Fruit fly (Drosophila melanogaster) whole organism, embryonic: Measurements from ENCODE around the gene CG32459.

Experiments used
- ATbp ChIP-seq: fragments of 200-800 bp; sonication (Bioruptor generic); optimal IDR thresholded peaks from 2 replicates; lab custom pipeline; 2017; ENCODE audit warnings: missing biosample characterization, mild to moderate bottlenecking, missing genetic modification characterization, missing genetic modification reagents
- Awh ChIP-seq: fragments of 200-800 bp; sonication (Bioruptor generic); IDR thresholded peaks from 2 replicates; pipeline ENCODE4, ENCODE4 v1.3.6; 2022; ENCODE audit warnings: missing biosample characterization, missing genetic modification characterization
- B-H1 ChIP-seq: fragments of 200-800 bp; sonication (Bioruptor generic); IDR thresholded peaks from 3 replicates; pipeline ENCODE4 v1.3.6; 2022; ENCODE audit warnings: missing biosample characterization, missing genetic modification characterization
- C15 ChIP-seq: fragments of 200-800 bp; sonication (Bioruptor generic); IDR thresholded peaks from 3 replicates; pipeline ENCODE4 v1.3.6; 2022; ENCODE audit warnings: missing biosample characterization, missing genetic modification characterization
- CG10147 ChIP-seq: fragments of 200-800 bp; sonication (Bioruptor generic); optimal IDR thresholded peaks from 2 replicates; lab custom pipeline; 2019; ENCODE audit warnings: missing biosample characterization, mild to moderate bottlenecking, missing genetic modification characterization, moderate library complexity
- CG10565 ChIP-seq: fragments of 200-800 bp; sonication (Bioruptor generic); optimal IDR thresholded peaks from 3 replicates; lab custom pipeline; 2016; ENCODE audit warnings: missing biosample characterization, mild to moderate bottlenecking, missing genetic modification characterization
- CG10979 ChIP-seq: fragments of 200-800 bp; sonication (Bioruptor generic); optimal IDR thresholded peaks from 2 replicates; lab custom pipeline; 2018; ENCODE audit warnings: missing biosample characterization, mild to moderate bottlenecking, missing genetic modification characterization, moderate library complexity
- CG11695 ChIP-seq: fragments of 200-800 bp; sonication (Bioruptor generic); IDR thresholded peaks from 3 replicates; pipeline ENCODE4 v1.3.6; 2022; ENCODE audit warnings: missing biosample characterization, missing genetic modification characterization
- CG12071 ChIP-seq: fragments of 200-800 bp; sonication (Bioruptor generic); optimal IDR thresholded peaks from 3 replicates; lab custom pipeline; 2018; ENCODE audit warnings: missing biosample characterization, mild to moderate bottlenecking, missing genetic modification characterization
- CG14014 ChIP-seq: fragments of 200-800 bp; sonication (Bioruptor generic); IDR thresholded peaks from 2 replicates; pipeline ENCODE4 v1.3.6; 2022; ENCODE audit warnings: missing biosample characterization, missing genetic modification characterization
- CG15479 ChIP-seq: fragments of 200-800 bp; sonication (Bioruptor generic); optimal IDR thresholded peaks from 3 replicates; lab custom pipeline; 2019; ENCODE audit warnings: missing biosample characterization, mild to moderate bottlenecking, missing genetic modification characterization, moderate library complexity
- CG15514 ChIP-seq: fragments of 200-800 bp; sonication (Bioruptor generic); optimal IDR thresholded peaks from 3 replicates; lab custom pipeline; 2017; ENCODE audit warnings: missing biosample characterization, missing genetic modification characterization, mild to moderate bottlenecking, moderate library complexity, missing genetic modification reagents
- CG17361 ChIP-seq: fragments of 200-800 bp; sonication (Bioruptor generic); IDR thresholded peaks from 3 replicates; pipeline ENCODE4 v1.3.6; 2022; ENCODE audit warnings: missing biosample characterization, missing genetic modification characterization
- CG1792 ChIP-seq: fragments of 200-800 bp; sonication (Bioruptor generic); optimal IDR thresholded peaks from 2 replicates; lab custom pipeline; 2016; ENCODE audit warnings: missing biosample characterization, missing genetic modification characterization
- CG2202 ChIP-seq: fragments of 200-800 bp; sonication (Bioruptor generic); optimal IDR thresholded peaks from 2 replicates; lab custom pipeline; 2018; ENCODE audit warnings: missing biosample characterization, mild to moderate bottlenecking, missing genetic modification characterization
- CG3065 ChIP-seq: fragments of 200-800 bp; sonication (Bioruptor generic); optimal IDR thresholded peaks from 2 replicates; lab custom pipeline; 2016; ENCODE audit warnings: missing biosample characterization, missing genetic modification characterization
- CG31224 ChIP-seq: fragments of 200-800 bp; sonication (Bioruptor generic); IDR thresholded peaks from 2 replicates; pipeline ENCODE4 v1.3.6; 2022; ENCODE audit warnings: missing biosample characterization, missing genetic modification characterization
- CG3847 ChIP-seq: fragments of 200-800 bp; sonication (Bioruptor generic); IDR thresholded peaks from 2 replicates; pipeline ENCODE4 v1.3.6; 2022; ENCODE audit warnings: missing biosample characterization, missing genetic modification characterization
- E2f2 ChIP-seq: fragments of 200-800 bp; sonication (Bioruptor generic); IDR thresholded peaks from 2 replicates; pipeline ENCODE4 v1.3.6; 2022; ENCODE audit warnings: missing biosample characterization, missing genetic modification characterization
- HLH54F ChIP-seq: fragments of 200-800 bp; sonication (Bioruptor generic); optimal IDR thresholded peaks from 3 replicates; lab custom pipeline; 2016; ENCODE audit warnings: missing biosample characterization, missing genetic modification characterization
- Hr51 ChIP-seq, 2 experiments: fragments of 200-800 bp; sonication (Bioruptor generic); optimal IDR thresholded peaks; 2 replicates in 1 of 2; 3 replicates in 1 of 2; lab custom pipeline; 2016 to 2018; ENCODE audit warnings: missing biosample characterization in 2 of 2, missing genetic modification characterization in 2 of 2, mild to moderate bottlenecking in 1 of 2, moderate library complexity in 1 of 2
- Opbp ChIP-seq: fragments of 200-800 bp; sonication (Bioruptor generic); IDR thresholded peaks from 3 replicates; pipeline ENCODE4 v1.3.6; 2022; ENCODE audit warnings: missing biosample characterization, missing genetic modification characterization; ENCODE audit not compliant: partially characterized antibody
- Ravus ChIP-seq: fragments of 200-800 bp; sonication (Bioruptor generic); IDR thresholded peaks from 2 replicates; pipeline ENCODE4 v1.3.6; 2022; ENCODE audit warnings: missing biosample characterization, missing genetic modification characterization
- Ssrp ChIP-seq: fragments of 200-800 bp; sonication (Bioruptor generic); optimal IDR thresholded peaks from 2 replicates; lab custom pipeline; 2018; ENCODE audit warnings: missing biosample characterization, mild to moderate bottlenecking, missing genetic modification characterization, moderate library complexity
- Stat92E ChIP-seq, 3 experiments: fragments of >200 bp in 2 of 3; fragments of 200-800 bp in 1 of 3; sonication (Bioruptor generic) in 1 of 3; optimal IDR thresholded peaks; 2 replicates each; lab custom pipeline; 2017 to 2019; ENCODE audit warnings: missing biosample characterization in 3 of 3, missing genetic modification characterization in 3 of 3, mild to moderate bottlenecking in 1 of 3, moderate library complexity in 1 of 3
- YL-1 ChIP-seq: fragments of 200-800 bp; sonication (Bioruptor generic); optimal IDR thresholded peaks from 3 replicates; lab custom pipeline; 2017; ENCODE audit warnings: missing biosample characterization, mild to moderate bottlenecking, missing genetic modification characterization
- ato ChIP-seq: fragments of 200-800 bp; sonication (Bioruptor generic); IDR thresholded peaks from 2 replicates; pipeline ENCODE4 v1.3.6; 2022; ENCODE audit warnings: missing biosample characterization, missing genetic modification characterization; ENCODE audit not compliant: partially characterized antibody
- bbx ChIP-seq: fragments of 200-800 bp; sonication (Bioruptor generic); IDR thresholded peaks from 2 replicates; pipeline ENCODE4 v1.3.6; 2022; ENCODE audit warnings: missing biosample characterization, missing genetic modification characterization; ENCODE audit not compliant: partially characterized antibody
- chn ChIP-seq: fragments of 200-800 bp; sonication (Bioruptor generic); optimal IDR thresholded peaks from 2 replicates; lab custom pipeline; 2016; ENCODE audit warnings: missing biosample characterization, missing genetic modification characterization
- da ChIP-seq: fragments of 200-800 bp; sonication (Bioruptor generic); optimal IDR thresholded peaks from 2 replicates; lab custom pipeline; 2016; ENCODE audit warnings: missing biosample characterization, missing genetic modification characterization
- emc ChIP-seq: fragments of 200-800 bp; sonication (Bioruptor generic); optimal IDR thresholded peaks from 2 replicates; lab custom pipeline; 2016; ENCODE audit warnings: missing biosample characterization, missing genetic modification characterization
- ems ChIP-seq: fragments of 200-800 bp; sonication (Bioruptor generic); optimal IDR thresholded peaks from 3 replicates; lab custom pipeline; 2016; ENCODE audit warnings: missing biosample characterization, missing genetic modification characterization
- fd102C ChIP-seq: fragments of 200-800 bp; sonication (Bioruptor generic); optimal IDR thresholded peaks from 2 replicates; lab custom pipeline; 2018; ENCODE audit warnings: missing biosample characterization, mild to moderate bottlenecking, missing genetic modification characterization, moderate library complexity
- fru ChIP-seq: fragments of >200 bp; optimal IDR thresholded peaks from 2 replicates; lab custom pipeline; 2017
- gro ChIP-seq: fragments of 200-800 bp; sonication (Bioruptor generic); optimal IDR thresholded peaks from 2 replicates; lab custom pipeline; 2016; ENCODE audit warnings: missing biosample characterization, missing genetic modification characterization
- hbn ChIP-seq: fragments of 200-800 bp; sonication (Bioruptor generic); IDR thresholded peaks from 2 replicates; pipeline ENCODE4 v1.3.6; 2022; ENCODE audit warnings: missing biosample characterization, missing genetic modification characterization; ENCODE audit not compliant: partially characterized antibody
- kni ChIP-seq: fragments of 200-800 bp; sonication (Bioruptor generic); optimal IDR thresholded peaks from 3 replicates; lab custom pipeline; 2017; ENCODE audit warnings: mild to moderate bottlenecking, missing biosample characterization, missing genetic modification reagents, missing genetic modification characterization
- lilli ChIP-seq: fragments of 200-800 bp; sonication (Bioruptor generic); optimal IDR thresholded peaks from 3 replicates; lab custom pipeline; 2016; ENCODE audit warnings: missing biosample characterization, missing genetic modification characterization
- nerfin-1 ChIP-seq: fragments of 200-800 bp; sonication (Bioruptor generic); optimal IDR thresholded peaks from 3 replicates; lab custom pipeline; 2019; ENCODE audit warnings: missing biosample characterization, mild to moderate bottlenecking, missing genetic modification characterization, moderate library complexity
- pfk ChIP-seq: fragments of 200-800 bp; sonication (Bioruptor generic); optimal IDR thresholded peaks from 2 replicates; lab custom pipeline; 2018; ENCODE audit warnings: missing biosample characterization, mild to moderate bottlenecking, missing genetic modification characterization, moderate library complexity
- phol ChIP-seq: fragments of 200-800 bp; sonication (Bioruptor generic); optimal IDR thresholded peaks from 3 replicates; lab custom pipeline; 2018; ENCODE audit warnings: missing biosample characterization, mild to moderate bottlenecking, missing genetic modification characterization, moderate library complexity
- repo ChIP-seq: fragments of 200-800 bp; sonication (Bioruptor generic); optimal IDR thresholded peaks from 2 replicates; lab custom pipeline; 2016; ENCODE audit warnings: missing biosample characterization, missing genetic modification characterization
- sisA ChIP-seq: fragments of 200-800 bp; sonication (Bioruptor generic); IDR thresholded peaks from 2 replicates; pipeline ENCODE4 v1.3.6; 2022; ENCODE audit warnings: missing biosample characterization, missing genetic modification characterization
- tll ChIP-seq, 2 experiments: fragments of 200-800 bp in 1 of 2; fragments of >200 bp in 1 of 2; sonication (Bioruptor generic) in 1 of 2; optimal IDR thresholded peaks; 2 replicates each; lab custom pipeline; 2017 to 2019; ENCODE audit warnings: missing biosample characterization in 2 of 2, missing genetic modification characterization in 2 of 2, mild to moderate bottlenecking in 1 of 2, moderate library complexity in 1 of 2
- trh ChIP-seq: fragments of 200-800 bp; sonication (Bioruptor generic); optimal IDR thresholded peaks from 2 replicates; lab custom pipeline; 2016; ENCODE audit warnings: missing biosample characterization, missing genetic modification characterization
- ttk ChIP-seq: fragments of 200-800 bp; sonication (Bioruptor generic); IDR thresholded peaks from 2 replicates; pipeline ENCODE4 v2.1.2; 2022; ENCODE audit warnings: missing biosample characterization, missing genetic modification characterization
- zfh1 ChIP-seq: fragments of 200-800 bp; sonication (Bioruptor generic); IDR thresholded peaks from 3 replicates; pipeline ENCODE4 v1.3.6; 2022; ENCODE audit warnings: missing biosample characterization, missing genetic modification characterization
- zfh2 ChIP-seq: fragments of 200-800 bp; sonication (Bioruptor generic); optimal IDR thresholded peaks from 2 replicates; lab custom pipeline; 2016; ENCODE audit warnings: missing biosample characterization, missing genetic modification characterization

CG32459 gene

dm6 chr3L:22863367-22864078, 7.7 kb upstream of the CG32459 start, which contains the start of gene CG33169 (continued):
- TF ChIP-seq CG12071 (GFP tag; lab: Kevin White, UChicago) (peak; percentile 75), lilli (GFP tag; lab: Kevin White, UChicago) (peak; percentile 87), Ssrp (peak; percentile 33), CG15479 (GFP tag; lab: Kevin White, UChicago) (no peak), YL-1 (GFP tag; lab: Kevin White, UChicago) (peak; percentile 83), CG11695 (no peak), CG14014 (GFP tag; lab: Robert Waterston, UW) (peak; percentile 86), zfh2 (GFP tag; lab: Kevin White, UChicago) (peak; percentile 93), zfh1 (GFP tag; lab: Robert Waterston, UW) (peak; percentile 89), gro (GFP tag; lab: Kevin White, UChicago) (no peak), Ravus (GFP tag; lab: Robert Waterston, UW) (no peak), ato (GFP tag; lab: Robert Waterston, UW) (peak; percentile 70), trh (GFP tag; lab: Kevin White, UChicago) (peak; percentile 65), ATbp (peak; percentile 67), CG3847 (GFP tag; lab: Robert Waterston, UW) (peak; percentile 96), tll (GFP tag; optimal IDR thresholded peaks at IDR 0.05; lab: Kevin White, UChicago) (peak in 1 of 2 experiments; percentile 16), Opbp (GFP tag; lab: Robert Waterston, UW) (peak; percentile 71), fru (lab: Kevin White, UChicago) (no peak), pfk (peak; percentile 71), B-H1 (GFP tag; lab: Robert Waterston, UW) (peak; percentile 58; the same call in 2 of the 3 replicates), ttk (GFP tag; lab: Robert Waterston, UW) (peak; percentile 81), HLH54F (GFP tag; lab: Kevin White, UChicago) (peak; percentile 94), CG3065 (GFP tag; lab: Kevin White, UChicago) (peak; percentile 74), da (peak; percentile 79), CG15514 (GFP tag; lab: Kevin White, UChicago) (peak; percentile 91), emc (GFP tag; lab: Kevin White, UChicago) (peak; percentile 88), CG10147 (GFP tag; lab: Kevin White, UChicago) (peak; percentile 52), nerfin-1 (tag; lab: Kevin White, UChicago) (peak; percentile 60), fd102C (GFP tag; lab: Kevin White, UChicago) (peak; percentile 70), hbn (0 out of 2 replicates have a peak, but pooled peaks have one; percentile 54), CG17361 (GFP tag; lab: Robert Waterston, UW) (peak; percentile 61), CG10565 (GFP tag; lab: Kevin White, UChicago) (no peak), sisA (GFP tag; lab: Robert Waterston, UW) (peak; percentile 88), CG1792 (GFP tag; lab: Kevin White, UChicago) (peak; percentile 85), Stat92E (GFP tag; optimal IDR thresholded peaks at IDR 0.05; lab: Kevin White, UChicago) (no peak), C15 (GFP tag; lab: Robert Waterston, UW) (0 out of 3 replicates have a peak, but pooled peaks have one; percentile 57), E2f2 (GFP tag; lab: Robert Waterston, UW) (peak; percentile 100), bbx (GFP tag; lab: Robert Waterston, UW) (peak; percentile 71), chn (peak; percentile 88), kni (peak; percentile 79), CG10979 (tag; lab: Kevin White, UChicago) (peak; percentile 30), Hr51 (GFP tag; optimal IDR thresholded peaks at IDR 0.05; lab: Kevin White, UChicago) (peak in 1 of 2 experiments; percentile 90), CG31224 (GFP tag; lab: Robert Waterston, UW) (peak; percentile 69), Awh (0 out of 2 replicates have a peak, but pooled peaks have one; percentile 27), repo (GFP tag; lab: Kevin White, UChicago) (peak; percentile 87), CG2202 (tag; lab: Kevin White, UChicago) (peak; percentile 23), ems (GFP tag; lab: Kevin White, UChicago) (peak; percentile 86), phol (peak; percentile 76)
